Worm (Caenorhabditis elegans): ENCODE measurements around the gene ZK1236.5.
A peak's percentile ranks its signal among the peaks of the same experiment; 100 is the strongest.

ZK1236.5 gene

ce11 chrIII:8394374-8395302, 37.4 kb downstream of the ZK1236.5 start, which contains the start of gene ZK353.10:
TSS of gene ZK353.10 (minus strand) at chrIII:8394424.
- TF ChIP-seq ztf-3 (GFP tag; optimal IDR thresholded peaks at IDR 0.05) (no peak), mcd-1 (GFP tag; IDR thresholded peaks at IDR 0.05) (no peak), dpl-1 (GFP tag; optimal IDR thresholded peaks at IDR 0.05) (no peak), Y67H2A.10 (GFP tag; conservative IDR thresholded peaks at IDR 0.05) (no peak), madf-8 (GFP tag; conservative IDR thresholded peaks at IDR 0.05) (no peak), bed-1 (GFP tag; IDR thresholded peaks at IDR 0.05) (no peak), tbp1 (GFP tag; optimal IDR thresholded peaks at IDR 0.05) (no peak), nhr-27 (tag; optimal IDR thresholded peaks at IDR 0.05) (no peak), nhr-90 (tag; optimal IDR thresholded peaks at IDR 0.05) (no peak), lin-54 (GFP tag; optimal IDR thresholded peaks at IDR 0.05) (no peak), ztf-18 (tag; optimal IDR thresholded peaks at IDR 0.05) (no peak), attf-5 (GFP tag; optimal IDR thresholded peaks at IDR 0.05) (no peak), F33H1.4 (GFP tag; IDR thresholded peaks at IDR 0.05) (no peak), B0035.1 (tag; optimal IDR thresholded peaks at IDR 0.05) (no peak), egl-44 (GFP tag; IDR thresholded peaks at IDR 0.05) (no peak), mxl-1 (tag; optimal IDR thresholded peaks at IDR 0.05) (no peak), C17E4.6 (GFP tag; IDR thresholded peaks at IDR 0.05) (no peak), madf-10 (tag; optimal IDR thresholded peaks at IDR 0.05) (no peak)

ce11 chrIII:8392307-8392706, 39.7 kb downstream of the ZK1236.5 start:
- no peak for TF ChIP-seq aptf-3 (GFP tag; IDR thresholded peaks at IDR 0.05)
- no peak for TF ChIP-seq ZK185.1 (tag; optimal IDR thresholded peaks at IDR 0.05; ENCODE audit: poor library complexity, severe bottlenecking)
- peak; percentile 22 for TF ChIP-seq K12H6.12 (tag; optimal IDR thresholded peaks at IDR 0.05)
- 0 out of 2 replicates have a peak, but pooled peaks have one; percentile 19 for TF ChIP-seq nfyb-1 (GFP tag; IDR thresholded peaks at IDR 0.05)

- TF ChIP-seq F57C9.4 (tag; optimal IDR thresholded peaks at IDR 0.05) (no peak), dox-1 (GFP tag; IDR thresholded peaks at IDR 0.05) (no peak), repo-1 (tag; optimal IDR thresholded peaks at IDR 0.05) (no peak), mcd-1 (GFP tag; IDR thresholded peaks at IDR 0.05) (no peak), ekl-4 (GFP tag; IDR thresholded peaks at IDR 0.05) (no peak), mxl-1 (tag; optimal IDR thresholded peaks at IDR 0.05) (no peak), somi-1 (GFP tag; optimal IDR thresholded peaks at IDR 0.05) (no peak), ZK185.1 (tag; optimal IDR thresholded peaks at IDR 0.05; ENCODE audit: poor library complexity, severe bottlenecking) (no peak)
Observed at ce11 chrIII:8389539-8389938, 42.5 kb downstream of the ZK1236.5 start, which contains the start of gene ZK353.4. TSS of gene ZK353.4 (minus strand) at chrIII:8389639.

Measured in whole organism, young adult.